Worm (Caenorhabditis elegans): Measurements from ENCODE around the gene slc-46A.

The slc-46A gene

DNA sequence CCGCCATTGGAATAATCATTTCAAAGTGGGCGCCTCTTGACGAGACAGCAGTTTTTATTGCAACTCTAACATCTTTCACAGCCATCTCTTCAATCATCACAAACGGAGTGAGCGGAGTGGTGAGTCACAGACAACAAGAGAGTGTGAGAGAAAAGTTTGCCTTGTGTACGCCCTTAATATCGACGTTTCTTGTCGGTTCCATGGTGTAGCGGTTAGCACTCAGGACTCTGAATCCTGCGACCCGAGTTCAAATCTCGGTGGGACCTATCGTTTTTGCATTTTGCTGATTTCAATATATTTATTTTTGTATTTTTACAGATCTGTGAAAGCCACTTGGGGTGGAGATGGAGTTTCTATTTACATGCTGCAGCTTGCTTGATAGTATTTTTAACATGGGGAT, 15.5 kb downstream of the slc-46A start (continued):
- TF ChIP-seq Y5F2A.4 (GFP tag; optimal IDR thresholded peaks at IDR 0.05) (peak; percentile 23), lsy-2 (tag; optimal IDR thresholded peaks at IDR 0.05) (peak in 1 of 2 experiments; percentile 66), Y105C5A.15 (GFP tag; IDR thresholded peaks at IDR 0.05) (0 out of 2 replicates have a peak, but pooled peaks have one; percentile 41), daf-16 (GFP tag; optimal IDR thresholded peaks at IDR 0.05) (peak; percentile 6 to 34), daf-16 (tag; optimal IDR thresholded peaks at IDR 0.05) (peak; percentile 50), R02D3.7 (tag; optimal IDR thresholded peaks at IDR 0.05) (no peak), ceh-62 (tag; optimal IDR thresholded peaks at IDR 0.05) (no peak), egl-43 (GFP tag; IDR thresholded peaks at IDR 0.05) (no peak), saeg-2 (GFP tag; IDR thresholded peaks at IDR 0.05) (no peak), mdl-1 (tag; optimal IDR thresholded peaks at IDR 0.05) (no peak), rbr-2 (tag; optimal IDR thresholded peaks at IDR 0.05) (peak; percentile 65), unc-39 (tag; optimal IDR thresholded peaks at IDR 0.05) (no peak), ceh-20 (GFP tag; IDR thresholded peaks at IDR 0.05) (0 out of 2 replicates have a peak, but pooled peaks have one; percentile 67), dve-1 (tag; optimal IDR thresholded peaks at IDR 0.05; ENCODE audit: insufficient read depth) (peak; percentile 61), nhr-111 (GFP tag; optimal IDR thresholded peaks at IDR 0.05) (peak; percentile 64), set-16 (GFP tag; IDR thresholded peaks at IDR 0.05) (no peak), nhr-42 (GFP tag; IDR thresholded peaks at IDR 0.05) (no peak), T26A8.4 (GFP tag; IDR thresholded peaks at IDR 0.05) (peak; percentile 70; the same call in 1 of the 2 replicates), dmd-9 (GFP tag; IDR thresholded peaks at IDR 0.05) (no peak), aha-1 (tag) (peak; percentile 12)

DNA sequence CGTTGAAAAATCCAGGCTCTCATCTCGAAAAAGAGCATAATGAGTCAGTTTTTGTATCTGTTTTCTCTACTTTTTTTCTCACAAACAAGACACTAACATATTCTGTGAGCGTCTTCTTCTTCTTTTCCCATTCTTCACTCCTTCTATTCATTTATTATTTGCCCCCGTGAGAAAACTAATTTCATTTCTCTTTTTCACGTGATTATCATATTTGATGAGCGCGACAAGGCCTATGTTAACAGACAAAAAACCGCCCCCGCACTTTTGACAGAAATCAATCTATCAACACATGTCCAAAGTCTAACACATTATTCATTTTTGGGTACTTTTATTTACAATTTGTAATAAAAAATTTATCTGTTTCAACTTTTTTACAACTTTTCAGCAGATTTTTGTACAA, 18.6 kb downstream of the slc-46A start:
- TF ChIP-seq mdl-1 (tag; optimal IDR thresholded peaks at IDR 0.05) = peak in 1 of 2 experiments; percentile 18
- TF ChIP-seq aha-1 (tag) = peak; percentile 88
- TF ChIP-seq lin-15B (tag; optimal IDR thresholded peaks at IDR 0.05) = no peak
- peak; percentile 57 for TF ChIP-seq hlh-30 (tag; optimal IDR thresholded peaks at IDR 0.05; ENCODE audit: insufficient read depth)

DNA sequence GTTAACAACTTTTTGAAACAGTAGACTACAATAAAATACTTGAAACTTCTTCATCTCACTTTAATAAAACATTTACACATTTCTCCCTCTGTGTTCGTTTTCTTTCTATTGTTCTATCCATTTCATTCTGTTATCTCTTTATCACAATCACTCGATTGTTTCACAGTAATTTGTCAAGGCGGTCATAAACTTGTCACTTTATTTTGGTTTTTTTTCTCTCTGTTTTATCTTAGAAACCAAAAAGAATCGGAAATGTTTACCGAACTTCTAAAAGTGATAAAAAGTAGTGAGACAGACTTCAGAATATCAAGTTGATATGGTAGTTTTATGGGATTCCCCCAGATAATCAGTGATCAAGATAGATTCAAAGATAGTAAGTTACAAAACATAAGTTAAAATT, 20.2 kb downstream of the slc-46A start, which contains the start of gene Y4C6B.2:
Y4C6B.2 (plus strand) TSS at position 320 of the 400 bp plus-strand sequence.
- TF ChIP-seq aly-2 (tag; optimal IDR thresholded peaks at IDR 0.05) (no peak), unc-62 (GFP tag; optimal IDR thresholded peaks at IDR 0.05 in 1 of 2) (peak in 1 of 2 experiments; percentile 13), unc-62 (tag; optimal IDR thresholded peaks at IDR 0.05) (no peak), lsy-2 (tag; optimal IDR thresholded peaks at IDR 0.05) (no peak), nhr-28 (tag; optimal IDR thresholded peaks at IDR 0.05) (peak; percentile 33), dve-1 (tag; optimal IDR thresholded peaks at IDR 0.05; ENCODE audit: insufficient read depth) (peak; percentile 12)

DNA sequence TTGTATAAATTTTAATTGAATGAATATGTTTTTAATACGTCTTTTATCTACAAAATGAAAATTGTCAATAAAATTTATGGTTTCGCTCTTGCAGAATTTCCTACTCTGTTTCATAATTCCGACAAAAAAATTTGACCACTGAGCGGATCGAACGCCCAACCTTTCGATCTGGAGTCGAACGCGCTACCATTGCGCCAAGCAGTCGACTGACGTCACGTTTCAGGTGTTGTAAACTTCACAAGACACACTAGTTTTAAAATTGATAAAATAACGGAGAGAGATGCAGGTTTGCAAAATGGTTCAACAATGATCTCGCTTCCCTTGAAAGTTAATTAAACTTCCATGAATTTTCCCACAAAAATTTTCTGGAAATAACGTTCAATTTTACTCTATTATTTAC, 25.1 kb downstream of the slc-46A start:
- TF ChIP-seq lin-38 (GFP tag; IDR thresholded peaks at IDR 0.05) (peak; percentile 54), ceh-20 (GFP tag; IDR thresholded peaks at IDR 0.05) (no peak), F49E8.2 (tag; optimal IDR thresholded peaks at IDR 0.05; ENCODE audit: borderline replicate concordance) (no peak), aha-1 (tag) (peak; percentile 87), daf-16 (GFP tag; optimal IDR thresholded peaks at IDR 0.05) (peak in 1 of 2 experiments; percentile 19), daf-16 (tag; optimal IDR thresholded peaks at IDR 0.05) (peak; percentile 55), mdl-1 (tag; optimal IDR thresholded peaks at IDR 0.05) (no peak), daf-12 (tag; optimal IDR thresholded peaks at IDR 0.05) (no peak), nhr-102 (tag; optimal IDR thresholded peaks at IDR 0.05) (peak; percentile 4), arid-1 (GFP tag; conservative IDR thresholded peaks at IDR 0.05) (peak; percentile 53; the same call in 1 of the 2 replicates), ztf-11 (tag; optimal IDR thresholded peaks at IDR 0.05) (no peak), madf-9 (GFP tag; conservative IDR thresholded peaks at IDR 0.05) (no peak), dve-1 (tag; optimal IDR thresholded peaks at IDR 0.05; ENCODE audit: insufficient read depth) (peak; percentile 63), nhr-10 (tag; optimal IDR thresholded peaks at IDR 0.05) (no peak), saeg-2 (GFP tag; IDR thresholded peaks at IDR 0.05) (no peak), nhr-6 (tag; optimal IDR thresholded peaks at IDR 0.05) (peak; percentile 5), unc-39 (tag; optimal IDR thresholded peaks at IDR 0.05) (no peak), ctbp-1 (GFP tag; IDR thresholded peaks at IDR 0.05) (no peak), F26F4.8 (GFP tag; conservative IDR thresholded peaks at IDR 0.05) (no peak), pha-4 (GFP tag; IDR thresholded peaks at IDR 0.05) (peak; percentile 56; the same call in 1 of the 2 replicates), pha-4 (tag; optimal IDR thresholded peaks at IDR 0.05) (no peak), dmd-6 (GFP tag; IDR thresholded peaks at IDR 0.05) (peak; percentile 57), fos-1 (tag; optimal IDR thresholded peaks at IDR 0.05) (no peak), Y75B8A.6 (GFP tag; IDR thresholded peaks at IDR 0.05) (0 out of 2 replicates have a peak, but pooled peaks have one; percentile 48), dpl-1 (GFP tag; optimal IDR thresholded peaks at IDR 0.05) (no peak), ceh-28 (tag; optimal IDR thresholded peaks at IDR 0.05) (no peak), cey-2 (tag; optimal IDR thresholded peaks at IDR 0.05; ENCODE audit: borderline replicate concordance, insufficient read depth) (no peak)

Measured in whole organism, L4 larva.